Fruit fly (Drosophila melanogaster): ENCODE data around the gene emc.

emc gene

dm6 chr3L:710345-710822, 38.8 kb upstream of the emc start, which contains the start of gene CkIIalpha-i3 (continued):
- TF ChIP-seq CG31224 (GFP tag; IDR thresholded peaks at IDR 0.05) = no peak
- no peak for TF ChIP-seq org-1 (GFP tag; optimal IDR thresholded peaks at IDR 0.05)
- no peak for TF ChIP-seq tup (GFP tag; optimal IDR thresholded peaks at IDR 0.05)
- TF ChIP-seq YL-1 (GFP tag; optimal IDR thresholded peaks at IDR 0.05) = no peak
- peak; percentile 56 for TF ChIP-seq trem (tag; optimal IDR thresholded peaks at IDR 0.05)
- TF ChIP-seq CG2678 (tag; optimal IDR thresholded peaks at IDR 0.05) = no peak
- no peak for TF ChIP-seq jing (GFP tag; optimal IDR thresholded peaks at IDR 0.05)
- TF ChIP-seq Dad (GFP tag; optimal IDR thresholded peaks at IDR 0.05) = no peak
- no peak for TF ChIP-seq CG2129 (GFP tag; IDR thresholded peaks at IDR 0.05; ENCODE audit: partially characterized antibody)
- peak; percentile 60 to 98 for TF ChIP-seq insv (GFP tag; optimal IDR thresholded peaks at IDR 0.05)
- no peak for TF ChIP-seq NFAT (GFP tag; IDR thresholded peaks at IDR 0.05)
- TF ChIP-seq E2f2 (GFP tag; IDR thresholded peaks at IDR 0.05) = 0 out of 2 replicates have a peak, but pooled peaks have one; percentile 5
- TF ChIP-seq zen2 (GFP tag; IDR thresholded peaks at IDR 0.05; ENCODE audit: partially characterized antibody) = no peak
- no peak for TF ChIP-seq CG31388 (GFP tag; optimal IDR thresholded peaks at IDR 0.05)
- TF ChIP-seq CG4617 (GFP tag; optimal IDR thresholded peaks at IDR 0.05; ENCODE audit: borderline replicate concordance) = peak; percentile 11
- no peak for TF ChIP-seq CG14050 (GFP tag; IDR thresholded peaks at IDR 0.05)
- TF ChIP-seq hth (optimal IDR thresholded peaks at IDR 0.05) = no peak
- TF ChIP-seq chm (GFP tag; IDR thresholded peaks at IDR 0.05) = no peak
- TF ChIP-seq CG7839 (tag; optimal IDR thresholded peaks at IDR 0.05) = no peak
- TF ChIP-seq Fer2 (tag; optimal IDR thresholded peaks at IDR 0.05) = no peak
- no peak for TF ChIP-seq B-H1 (GFP tag; IDR thresholded peaks at IDR 0.05)
- no peak for TF ChIP-seq vnd (GFP tag; IDR thresholded peaks at IDR 0.05; ENCODE audit: partially characterized antibody)
- TF ChIP-seq nau (GFP tag; optimal IDR thresholded peaks at IDR 0.05) = no peak
- TF ChIP-seq sr (GFP tag; IDR thresholded peaks at IDR 0.05) = no peak
- no peak for TF ChIP-seq cad (GFP tag; optimal IDR thresholded peaks at IDR 0.05)
- no peak for TF ChIP-seq croc (GFP tag; conservative IDR thresholded peaks at IDR 0.05)
- TF ChIP-seq CG10209 (GFP tag; optimal IDR thresholded peaks at IDR 0.05) = no peak
- no peak for TF ChIP-seq Chrac-16 (GFP tag; optimal IDR thresholded peaks at IDR 0.05)
- TF ChIP-seq NfI (GFP tag; optimal IDR thresholded peaks at IDR 0.05) = no peak
- no peak for TF ChIP-seq CG34376 (GFP tag; optimal IDR thresholded peaks at IDR 0.05)
- no peak for TF ChIP-seq zen (tag; optimal IDR thresholded peaks at IDR 0.05)
- no peak for TF ChIP-seq CG12104 (GFP tag; optimal IDR thresholded peaks at IDR 0.05)
- no peak for TF ChIP-seq Myb (GFP tag; optimal IDR thresholded peaks at IDR 0.05)
- TF ChIP-seq HLH54F (GFP tag; optimal IDR thresholded peaks at IDR 0.05) = no peak
- no peak for TF ChIP-seq Dek (tag; optimal IDR thresholded peaks at IDR 0.05)
- no peak for TF ChIP-seq Hand (GFP tag; optimal IDR thresholded peaks at IDR 0.05)
- no peak; the same call in 2 of the 3 replicates for TF ChIP-seq CG6791 (GFP tag; IDR thresholded peaks at IDR 0.05; ENCODE audit: partially characterized antibody)
- TF ChIP-seq CG8290 (GFP tag; optimal IDR thresholded peaks at IDR 0.05) = peak; percentile 100
- peak; percentile 79 to 98 for TF ChIP-seq CG8290 (tag; optimal IDR thresholded peaks at IDR 0.05)
- TF ChIP-seq sna (GFP tag; IDR thresholded peaks at IDR 0.05; ENCODE audit: partially characterized antibody) = no peak
- no peak for TF ChIP-seq dmrt99B (tag; optimal IDR thresholded peaks at IDR 0.05)
- TF ChIP-seq CG6813 (GFP tag; optimal IDR thresholded peaks at IDR 0.05) = no peak
- peak; percentile 33; the same call in 1 of the 3 replicates for TF ChIP-seq knrl (GFP tag; IDR thresholded peaks at IDR 0.05; ENCODE audit: partially characterized antibody)
- no peak for TF ChIP-seq CG7271 (tag; optimal IDR thresholded peaks at IDR 0.05)
- no peak for TF ChIP-seq p53 (GFP tag; optimal IDR thresholded peaks at IDR 0.05)
